Worm (Caenorhabditis elegans): Measurements from ENCODE around the gene hog-1.

DNA sequence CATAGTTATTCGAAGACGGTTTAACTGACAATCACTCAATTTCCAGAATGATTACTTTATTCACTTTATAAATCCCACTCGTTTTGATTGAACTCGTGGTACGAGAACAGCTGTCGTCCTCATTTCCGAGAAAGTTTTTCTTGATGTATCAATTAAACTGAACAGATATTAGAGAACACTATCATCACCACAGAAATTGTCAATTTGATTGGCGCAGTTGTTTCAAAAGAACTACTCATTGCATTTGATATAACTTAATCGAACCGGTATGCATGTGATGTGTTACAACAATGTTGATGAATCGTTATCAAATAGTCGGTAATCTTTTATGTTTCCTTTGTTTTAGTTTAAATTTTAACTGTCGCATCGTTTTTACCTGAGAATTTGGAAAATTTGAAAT, 17.0 kb downstream of the hog-1 start:
- TF ChIP-seq ama-1 (optimal IDR thresholded peaks at IDR 0.05) (no peak), unc-62 (GFP tag; optimal IDR thresholded peaks at IDR 0.05) (no peak), ceh-82 (tag; optimal IDR thresholded peaks at IDR 0.05) (no peak), aly-2 (tag; optimal IDR thresholded peaks at IDR 0.05) (no peak), ztf-4 (tag; optimal IDR thresholded peaks at IDR 0.05) (no peak), elt-3 (tag; optimal IDR thresholded peaks at IDR 0.05) (no peak), R02D3.7 (tag; optimal IDR thresholded peaks at IDR 0.05) (no peak), nhr-10 (tag; optimal IDR thresholded peaks at IDR 0.05) (no peak), lsy-2 (tag; optimal IDR thresholded peaks at IDR 0.05) (peak in 1 of 2 experiments; percentile 66), lin-13 (GFP tag; optimal IDR thresholded peaks at IDR 0.05) (no peak)
